Fruit fly (Drosophila melanogaster): Measurements from ENCODE around the gene Pak3.

Gene Pak3

dm6 chr3R:16449187-16449973 lies 4.2 kb downstream of the Pak3 start (continued):
- peak; percentile 96 for TF ChIP-seq phol (tag; optimal IDR thresholded peaks at IDR 0.05)
- peak; percentile 79 for TF ChIP-seq CG11695 (GFP tag; IDR thresholded peaks at IDR 0.05)
- TF ChIP-seq nerfin-2 (GFP tag; IDR thresholded peaks at IDR 0.05; ENCODE audit: partially characterized antibody): no peak
- peak; percentile 92 to 95 for TF ChIP-seq dpn (GFP tag; optimal IDR thresholded peaks at IDR 0.05)
- TF ChIP-seq luna (GFP tag; optimal IDR thresholded peaks at IDR 0.05): no peak
- peak; percentile 86 for TF ChIP-seq ro (GFP tag; IDR thresholded peaks at IDR 0.05)
- no peak for TF ChIP-seq D (optimal IDR thresholded peaks at IDR 0.05)
- TF ChIP-seq D (GFP tag; optimal IDR thresholded peaks at IDR 0.05): peak; percentile 97
- TF ChIP-seq lov (optimal IDR thresholded peaks at IDR 0.05): no peak
- TF ChIP-seq lov (GFP tag; IDR thresholded peaks at IDR 0.05): peak; percentile 95
- TF ChIP-seq ems (GFP tag; optimal IDR thresholded peaks at IDR 0.05): peak; percentile 93
- peak; percentile 63; the same call in 2 of the 3 replicates for TF ChIP-seq hb (GFP tag; IDR thresholded peaks at IDR 0.05; ENCODE audit: partially characterized antibody)
- peak; percentile 94 for TF ChIP-seq ind (GFP tag; optimal IDR thresholded peaks at IDR 0.05)
- peak; percentile 96 for TF ChIP-seq pum (GFP tag; optimal IDR thresholded peaks at IDR 0.05)
- TF ChIP-seq HHEX (GFP tag; optimal IDR thresholded peaks at IDR 0.05): peak; percentile 90
- peak; percentile 49 for TF ChIP-seq CG6683 (GFP tag; optimal IDR thresholded peaks at IDR 0.05)
- TF ChIP-seq D19A (tag; optimal IDR thresholded peaks at IDR 0.05): peak; percentile 92
- TF ChIP-seq sens-2 (GFP tag; IDR thresholded peaks at IDR 0.05): peak; percentile 96
- TF ChIP-seq slou (GFP tag; optimal IDR thresholded peaks at IDR 0.05): peak; percentile 43
- peak; percentile 73 for TF ChIP-seq cwo (GFP tag; optimal IDR thresholded peaks at IDR 0.05)
- TF ChIP-seq Mad (GFP tag; optimal IDR thresholded peaks at IDR 0.05): peak; percentile 91
- TF ChIP-seq CG16813 (GFP tag; IDR thresholded peaks at IDR 0.05; ENCODE audit: partially characterized antibody): peak; percentile 82
- TF ChIP-seq Max (GFP tag; optimal IDR thresholded peaks at IDR 0.05): peak; percentile 88
- TF ChIP-seq fd3F (GFP tag; optimal IDR thresholded peaks at IDR 0.05): peak; percentile 73
- 0 out of 3 replicates have a peak, but pooled peaks have one; percentile 34 for TF ChIP-seq zen2 (GFP tag; IDR thresholded peaks at IDR 0.05; ENCODE audit: partially characterized antibody)
- peak; percentile 86 for TF ChIP-seq CG8290 (GFP tag; optimal IDR thresholded peaks at IDR 0.05)
- peak; percentile 83 to 93 for TF ChIP-seq CG8290 (tag; optimal IDR thresholded peaks at IDR 0.05)
- peak; percentile 56 for TF ChIP-seq yki (optimal IDR thresholded peaks at IDR 0.05)
- TF ChIP-seq Hey (tag; optimal IDR thresholded peaks at IDR 0.05): peak; percentile 40
- no peak for TF ChIP-seq pfk (GFP tag; optimal IDR thresholded peaks at IDR 0.05)
- peak; percentile 75 for TF ChIP-seq al (GFP tag; IDR thresholded peaks at IDR 0.05)
- TF ChIP-seq hkb (optimal IDR thresholded peaks at IDR 0.05): no peak
- peak; percentile 93 for TF ChIP-seq hkb (GFP tag; IDR thresholded peaks at IDR 0.05)
- peak; percentile 96 for TF ChIP-seq pros (GFP tag; optimal IDR thresholded peaks at IDR 0.05)
- TF ChIP-seq Ets97D (GFP tag; optimal IDR thresholded peaks at IDR 0.05): peak; percentile 74
- TF ChIP-seq Chrac-16 (GFP tag; optimal IDR thresholded peaks at IDR 0.05): peak; percentile 94
- peak; percentile 95 for TF ChIP-seq tap (tag; optimal IDR thresholded peaks at IDR 0.05)
- peak; percentile 75 for TF ChIP-seq CG7745 (tag; optimal IDR thresholded peaks at IDR 0.05)
- peak; percentile 92 for TF ChIP-seq CG17802 (tag; optimal IDR thresholded peaks at IDR 0.05)
- TF ChIP-seq nerfin-1 (tag; optimal IDR thresholded peaks at IDR 0.05): peak; percentile 97
- no peak for TF ChIP-seq abd-A (tag; optimal IDR thresholded peaks at IDR 0.05)
- peak; percentile 92 for TF ChIP-seq Hsf (GFP tag; optimal IDR thresholded peaks at IDR 0.05)
- TF ChIP-seq Xrp1 (GFP tag; IDR thresholded peaks at IDR 0.05): peak; percentile 98
- peak; percentile 83 for TF ChIP-seq ERR (GFP tag; optimal IDR thresholded peaks at IDR 0.05)
- TF ChIP-seq Nf-YA (GFP tag; IDR thresholded peaks at IDR 0.05): peak; percentile 91
- peak; percentile 90 for TF ChIP-seq CG32532 (GFP tag; IDR thresholded peaks at IDR 0.05)
- TF ChIP-seq ab (GFP tag; optimal IDR thresholded peaks at IDR 0.05): peak; percentile 85
- peak; percentile 83 for TF ChIP-seq CG12299 (tag; optimal IDR thresholded peaks at IDR 0.05)
- TF ChIP-seq H15 (GFP tag; IDR thresholded peaks at IDR 0.05): peak; percentile 96
- peak; percentile 91 for TF ChIP-seq sqz (GFP tag; optimal IDR thresholded peaks at IDR 0.05)
